Fruit fly (Drosophila melanogaster) whole organism, wandering third instar larva: Measurements from ENCODE around the gene ebd2.

Experiments used
- Abd-B ChIP-seq: fragments of >200 bp; optimal IDR thresholded peaks from 2 replicates; lab custom pipeline; 2017; ENCODE audit warnings: missing biosample characterization, missing genetic modification characterization
- Dfd ChIP-seq: fragments of >200 bp; optimal IDR thresholded peaks from 2 replicates; lab custom pipeline; 2017; ENCODE audit warnings: missing biosample characterization, missing genetic modification characterization
- Jra ChIP-seq: sonication (Bioruptor generic); optimal IDR thresholded peaks from 2 replicates; lab custom pipeline; 2016; ENCODE audit warnings: missing biosample characterization, missing genetic modification characterization
- Sp1 ChIP-seq: fragments of 200-800 bp; sonication (Bioruptor generic); optimal IDR thresholded peaks from 3 replicates; lab custom pipeline; 2019; ENCODE audit warnings: missing biosample characterization, mild to moderate bottlenecking, missing genetic modification characterization, moderate library complexity
- br ChIP-seq: fragments of 200-800 bp; sonication (Bioruptor generic); optimal IDR thresholded peaks from 2 replicates; lab custom pipeline; 2016; ENCODE audit warnings: missing biosample characterization, missing genetic modification characterization
- brk ChIP-seq: fragments of 200-800 bp; sonication (Bioruptor generic); optimal IDR thresholded peaks from 2 replicates; lab custom pipeline; 2016; ENCODE audit warnings: missing biosample characterization, mild to moderate bottlenecking, missing genetic modification characterization
- dl ChIP-seq, 2 experiments: fragments of 175-275, 200-275 bp in 1 of 2; fragments of 200-275 bp in 1 of 2; sonication (Bioruptor generic); optimal IDR thresholded peaks; lab custom pipeline; 2018; ENCODE audit warnings: mild to moderate bottlenecking in 2 of 2, missing biosample characterization in 2 of 2, missing genetic modification characterization in 2 of 2, moderate library complexity in 2 of 2; ENCODE audit not compliant: partially characterized antibody in 2 of 2, insufficient read depth in 1 of 2
- ey ChIP-seq: fragments of 200-800 bp; sonication (Bioruptor generic); optimal IDR thresholded peaks from 2 replicates; lab custom pipeline; 2016; ENCODE audit warnings: missing biosample characterization, missing genetic modification characterization
- jim ChIP-seq: fragments of 175-275, 200-325 bp; sonication (Bioruptor generic); optimal IDR thresholded peaks from 2 replicates; lab custom pipeline; 2016; ENCODE audit warnings: missing biosample characterization, mild to moderate bottlenecking, missing genetic modification characterization
- psq ChIP-seq: fragments of 200-800 bp; sonication (Bioruptor generic); optimal IDR thresholded peaks from 3 replicates; lab custom pipeline; 2017; ENCODE audit warnings: missing biosample characterization, mild to moderate bottlenecking, missing genetic modification characterization, moderate library complexity
- sv ChIP-seq: fragments of 200-800 bp; sonication (Bioruptor generic); optimal IDR thresholded peaks from 3 replicates; lab custom pipeline; 2016; ENCODE audit warnings: missing biosample characterization, missing genetic modification characterization
- usp ChIP-seq: fragments of >200 bp; optimal IDR thresholded peaks from 2 replicates; lab custom pipeline; 2017; ENCODE audit warnings: missing biosample characterization, missing genetic modification characterization

- TF ChIP-seq brk (GFP tag; lab: Kevin White, UChicago) (no peak), jim (no peak), usp (GFP tag; lab: Kevin White, UChicago) (no peak), Jra (GFP tag; lab: Kevin White, UChicago) (no peak), psq (GFP tag; lab: Kevin White, UChicago) (no peak), sv (GFP tag; lab: Kevin White, UChicago) (no peak), Abd-B (no peak), ey (no peak), br (GFP tag; lab: Kevin White, UChicago) (no peak), Dfd (GFP tag; lab: Kevin White, UChicago) (no peak), dl (GFP tag; optimal IDR thresholded peaks at IDR 0.05; lab: Kevin White, UChicago; ENCODE audit: insufficient read depth in 1 of 2, partially characterized antibody in 2 of 2) (no peak), Sp1 (GFP tag; lab: Kevin White, UChicago) (no peak)
Measured at dm6 chr3L:21318474-21318873, 30.6 kb downstream of the ebd2 start, which contains the start of gene Rab26.
